Fruit fly (Drosophila melanogaster): ENCODE measurements around the gene CG7950.

The CG7950 gene

DNA sequence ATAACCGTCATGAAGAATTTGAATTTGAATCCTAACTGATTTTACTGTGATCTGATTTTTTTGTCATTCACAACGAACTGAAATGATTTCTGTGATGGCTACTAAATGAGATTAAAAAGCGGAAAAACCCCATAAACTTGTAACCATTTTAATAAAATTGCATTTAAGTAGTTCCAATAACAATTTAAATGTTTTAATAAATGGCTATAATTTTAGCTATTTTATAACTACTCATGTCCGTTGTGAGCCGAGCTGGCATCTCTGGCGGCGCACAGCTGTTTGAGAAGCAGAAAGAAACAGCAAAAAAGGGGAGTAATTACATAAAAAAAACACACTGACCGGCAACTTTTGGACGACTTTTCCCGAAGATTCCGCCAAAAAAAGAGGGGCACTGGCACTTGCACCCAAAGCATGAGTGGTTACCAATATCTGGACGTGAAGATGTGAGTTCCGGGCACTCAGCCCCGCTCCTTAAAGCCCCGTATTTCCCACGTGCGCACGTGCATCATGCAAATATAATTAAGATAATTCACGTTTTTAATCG, at the start of gene CG7950, which contains the start of gene Rpp14a (continued):
- TF ChIP-seq Stat92E (GFP tag; optimal IDR thresholded peaks at IDR 0.05): no peak
- TF ChIP-seq CG11085 (GFP tag; IDR thresholded peaks at IDR 0.05): peak; percentile 68
- TF ChIP-seq sens (GFP tag): peak; percentile 97
- TF ChIP-seq Jarid2 (GFP tag; optimal IDR thresholded peaks at IDR 0.05): no peak
- TF ChIP-seq NK7.1 (GFP tag; optimal IDR thresholded peaks at IDR 0.05): peak; percentile 49
- peak; percentile 71 for TF ChIP-seq tx (GFP tag; optimal IDR thresholded peaks at IDR 0.05)
- peak; percentile 58 for TF ChIP-seq CG11247 (GFP tag; IDR thresholded peaks at IDR 0.05)
- TF ChIP-seq gcm (GFP tag; optimal IDR thresholded peaks at IDR 0.05): peak; percentile 75
- peak; percentile 33 for TF ChIP-seq Spps (tag; optimal IDR thresholded peaks at IDR 0.05)
- TF ChIP-seq crp (GFP tag; optimal IDR thresholded peaks at IDR 0.05): peak; percentile 71 to 93
- TF ChIP-seq lov (optimal IDR thresholded peaks at IDR 0.05): no peak
- TF ChIP-seq lov (GFP tag; IDR thresholded peaks at IDR 0.05): 0 out of 3 replicates have a peak, but pooled peaks have one; percentile 27
- TF ChIP-seq CG15514 (GFP tag; optimal IDR thresholded peaks at IDR 0.05): peak; percentile 92
- peak; percentile 35 for TF ChIP-seq Side (GFP tag; optimal IDR thresholded peaks at IDR 0.05)
- TF ChIP-seq CG4854 (GFP tag; optimal IDR thresholded peaks at IDR 0.05): peak; percentile 63
- peak; percentile 56 for TF ChIP-seq Rx (GFP tag; IDR thresholded peaks at IDR 0.05)
- TF ChIP-seq CG13287 (GFP tag; IDR thresholded peaks at IDR 0.05; ENCODE audit: partially characterized antibody): peak; percentile 26; the same call in 1 of the 2 replicates
- peak; percentile 85 for TF ChIP-seq pho (GFP tag; optimal IDR thresholded peaks at IDR 0.05)
- peak; percentile 82 for TF ChIP-seq Bteb2 (GFP tag; optimal IDR thresholded peaks at IDR 0.05)
- peak; percentile 77 for TF ChIP-seq CG7786 (GFP tag; optimal IDR thresholded peaks at IDR 0.05)
- no peak for TF ChIP-seq Hr78 (GFP tag; optimal IDR thresholded peaks at IDR 0.05)
- peak; percentile 98 for TF ChIP-seq Sry-β (GFP tag; optimal IDR thresholded peaks at IDR 0.05)
- TF ChIP-seq H15 (GFP tag; IDR thresholded peaks at IDR 0.05): peak; percentile 70; the same call in 1 of the 3 replicates
- peak; percentile 57 for TF ChIP-seq Mrtf (GFP tag; IDR thresholded peaks at IDR 0.05)
- TF ChIP-seq fd96Cb (tag; optimal IDR thresholded peaks at IDR 0.05): peak; percentile 51
- TF ChIP-seq run (tag; optimal IDR thresholded peaks at IDR 0.05): peak; percentile 37
- peak; percentile 60; the same call in 1 of the 2 replicates for TF ChIP-seq CG31224 (GFP tag; IDR thresholded peaks at IDR 0.05)
- no peak for TF ChIP-seq Doc2 (GFP tag; IDR thresholded peaks at IDR 0.05)
- no peak for TF ChIP-seq CG42726 (GFP tag; IDR thresholded peaks at IDR 0.05; ENCODE audit: partially characterized antibody)
- TF ChIP-seq CG33213 (GFP tag; optimal IDR thresholded peaks at IDR 0.05): peak; percentile 69
- TF ChIP-seq CkIIα-i1 (GFP tag; IDR thresholded peaks at IDR 0.05): no peak
- peak; percentile 52 for TF ChIP-seq exex (tag; optimal IDR thresholded peaks at IDR 0.05)
- TF ChIP-seq vnd (GFP tag; IDR thresholded peaks at IDR 0.05; ENCODE audit: partially characterized antibody): no peak
- TF ChIP-seq CG34376 (GFP tag; optimal IDR thresholded peaks at IDR 0.05): peak; percentile 58
- peak; percentile 71 for TF ChIP-seq Ets97D (GFP tag; optimal IDR thresholded peaks at IDR 0.05)
- TF ChIP-seq Lpt (GFP tag; optimal IDR thresholded peaks at IDR 0.05): no peak
- no peak for TF ChIP-seq h (optimal IDR thresholded peaks at IDR 0.05)
- TF ChIP-seq CG10147 (GFP tag; optimal IDR thresholded peaks at IDR 0.05): peak; percentile 68
- TF ChIP-seq CG15696 (tag; optimal IDR thresholded peaks at IDR 0.05): peak; percentile 74
- peak; percentile 70 for TF ChIP-seq NC2β (GFP tag; optimal IDR thresholded peaks at IDR 0.05)
- TF ChIP-seq CHES-1-like (GFP tag; optimal IDR thresholded peaks at IDR 0.05): peak; percentile 83
- TF ChIP-seq HLH3B (GFP tag; IDR thresholded peaks at IDR 0.05): peak; percentile 77
- no peak for TF ChIP-seq fd64A (GFP tag; optimal IDR thresholded peaks at IDR 0.05)
- peak; percentile 63 for TF ChIP-seq CG1233 (GFP tag; optimal IDR thresholded peaks at IDR 0.05)
- TF ChIP-seq cas (GFP tag; IDR thresholded peaks at IDR 0.05): peak; percentile 33; the same call in 1 of the 2 replicates
- TF ChIP-seq CG6683 (GFP tag; optimal IDR thresholded peaks at IDR 0.05): no peak
- TF ChIP-seq Ada2b (GFP tag; IDR thresholded peaks at IDR 0.05): peak; percentile 64
- peak; percentile 80 for TF ChIP-seq Ptx1 (GFP tag; IDR thresholded peaks at IDR 0.05)
- TF ChIP-seq aop (GFP tag; IDR thresholded peaks at IDR 0.05): no peak
- TF ChIP-seq unc-4 (GFP tag; IDR thresholded peaks at IDR 0.05; ENCODE audit: partially characterized antibody): no peak
